Fruit fly (Drosophila melanogaster): ENCODE data around the gene gammaSnap2.
A peak's percentile ranks its signal among the peaks of the same experiment; 100 is the strongest.

Gene gammaSnap2

dm6 chr3R:10082549-10083075 lies 38.6 kb downstream of the gammaSnap2 start (continued):
- TF ChIP-seq CG10631 (GFP tag; optimal IDR thresholded peaks at IDR 0.05) (peak; percentile 90), CG31627 (GFP tag; optimal IDR thresholded peaks at IDR 0.05) (peak; percentile 84), Blimp-1 (GFP tag; optimal IDR thresholded peaks at IDR 0.05) (peak; percentile 67), vri (GFP tag; optimal IDR thresholded peaks at IDR 0.05) (peak; percentile 93), CG9139 (GFP tag; optimal IDR thresholded peaks at IDR 0.05) (peak; percentile 72), CG4318 (GFP tag; optimal IDR thresholded peaks at IDR 0.05) (peak; percentile 37), CG1621 (tag; optimal IDR thresholded peaks at IDR 0.05) (peak; percentile 89), CG6792 (GFP tag; optimal IDR thresholded peaks at IDR 0.05) (peak; percentile 83), Hr4 (GFP tag; optimal IDR thresholded peaks at IDR 0.05) (peak; percentile 73), CG8119 (GFP tag; IDR thresholded peaks at IDR 0.05) (peak; percentile 69), ss (GFP tag; optimal IDR thresholded peaks at IDR 0.05) (peak; percentile 87 to 89)

- peak; percentile 24 for TF ChIP-seq Sox15 (GFP tag; optimal IDR thresholded peaks at IDR 0.05)
- peak; percentile 60 for TF ChIP-seq Eip78C (GFP tag)
- TF ChIP-seq CG8632 (GFP tag; optimal IDR thresholded peaks at IDR 0.05): no peak
- TF ChIP-seq fd59A (GFP tag; optimal IDR thresholded peaks at IDR 0.05): no peak
- peak; percentile 0 for TF ChIP-seq CG32006 (GFP tag; optimal IDR thresholded peaks at IDR 0.05)
- no peak for TF ChIP-seq CG6792 (GFP tag; optimal IDR thresholded peaks at IDR 0.05)
- 0 out of 3 replicates have a peak, but pooled peaks have one; percentile 31 for TF ChIP-seq CG6163 (GFP tag; IDR thresholded peaks at IDR 0.05)
- peak; percentile 19 for TF ChIP-seq Ets96B (tag; optimal IDR thresholded peaks at IDR 0.05)
- peak; percentile 28 for TF ChIP-seq Hr39 (GFP tag; optimal IDR thresholded peaks at IDR 0.05)
- peak; percentile 21 for TF ChIP-seq CG3032 (tag; optimal IDR thresholded peaks at IDR 0.05)
- peak; percentile 40 for TF ChIP-seq svp (GFP tag)
- peak; percentile 33 for TF ChIP-seq cyc (GFP tag; optimal IDR thresholded peaks at IDR 0.05)
- TF ChIP-seq Ets21C (GFP tag; optimal IDR thresholded peaks at IDR 0.05): peak; percentile 8
- TF ChIP-seq Hr4 (GFP tag; optimal IDR thresholded peaks at IDR 0.05): peak; percentile 20
- TF ChIP-seq Eip93F (GFP tag; optimal IDR thresholded peaks at IDR 0.05): no peak
- TF ChIP-seq Sox14 (GFP tag; optimal IDR thresholded peaks at IDR 0.05): peak; percentile 23
- TF ChIP-seq CG11762 (GFP tag; optimal IDR thresholded peaks at IDR 0.05; ENCODE audit: insufficient read depth): no peak
- TF ChIP-seq achi (GFP tag; optimal IDR thresholded peaks at IDR 0.05): peak; percentile 0
- no peak for TF ChIP-seq eg (GFP tag; IDR thresholded peaks at IDR 0.05)
- TF ChIP-seq CG6854 (GFP tag; optimal IDR thresholded peaks at IDR 0.05): no peak
- TF ChIP-seq CG10631 (GFP tag; optimal IDR thresholded peaks at IDR 0.05): peak; percentile 12
- peak; percentile 4 for TF ChIP-seq acj6 (GFP tag; optimal IDR thresholded peaks at IDR 0.05)
- no peak for TF ChIP-seq Lpt (GFP tag; optimal IDR thresholded peaks at IDR 0.05)
- peak; percentile 13 for TF ChIP-seq net (GFP tag; optimal IDR thresholded peaks at IDR 0.05)
- TF ChIP-seq esn (GFP tag; optimal IDR thresholded peaks at IDR 0.05): peak; percentile 5
- peak; percentile 42 for TF ChIP-seq vri (GFP tag; optimal IDR thresholded peaks at IDR 0.05)
- peak; percentile 10 for TF ChIP-seq CG6808 (GFP tag; optimal IDR thresholded peaks at IDR 0.05)
- peak; percentile 27 for TF ChIP-seq CG31627 (GFP tag; optimal IDR thresholded peaks at IDR 0.05)
- TF ChIP-seq Blimp-1 (GFP tag; optimal IDR thresholded peaks at IDR 0.05): no peak
- TF ChIP-seq CG8319 (GFP tag; optimal IDR thresholded peaks at IDR 0.05): no peak
Measured at dm6 chr3R:10081469-10082111, 39.6 kb downstream of the gammaSnap2 start.

- TF ChIP-seq CG3919 (GFP tag; optimal IDR thresholded peaks at IDR 0.05) (no peak), CG10631 (GFP tag; optimal IDR thresholded peaks at IDR 0.05) (no peak), net (GFP tag; optimal IDR thresholded peaks at IDR 0.05) (no peak), Smox (GFP tag; optimal IDR thresholded peaks at IDR 0.05) (no peak), salr (GFP tag; optimal IDR thresholded peaks at IDR 0.05) (peak in 1 of 2 experiments; percentile 17), CG6163 (GFP tag; IDR thresholded peaks at IDR 0.05) (0 out of 3 replicates have a peak, but pooled peaks have one; percentile 11), CG3032 (tag; optimal IDR thresholded peaks at IDR 0.05) (peak; percentile 6), CG6854 (GFP tag; optimal IDR thresholded peaks at IDR 0.05) (peak; percentile 6), vri (GFP tag; optimal IDR thresholded peaks at IDR 0.05) (peak; percentile 25), ss (GFP tag; optimal IDR thresholded peaks at IDR 0.05) (peak in 1 of 2 experiments; percentile 14), Eip75B (GFP tag; optimal IDR thresholded peaks at IDR 0.05) (peak; percentile 23), Hr39 (GFP tag; optimal IDR thresholded peaks at IDR 0.05) (peak; percentile 29)
Measured at dm6 chr3R:10080699-10081098, 40.5 kb downstream of the gammaSnap2 start.

Measured in whole organism, prepupa.